Worm (Caenorhabditis elegans) whole organism, young adult: Measurements from ENCODE around the gene F56F11.4.

Experiments used
- nhr-90 ChIP-seq: sonication (generic microtip); optimal IDR thresholded peaks from 2 replicates; lab custom pipeline; 2016; ENCODE audit warnings: missing genotype, mild to moderate bottlenecking, missing genetic modification characterization, missing compliant biosample characterization
- unc-130 ChIP-seq: sonication (generic microtip); optimal IDR thresholded peaks from 2 replicates; lab custom pipeline; 2016; ENCODE audit warnings: missing genetic modification reagents, missing genetic modification characterization, missing compliant biosample characterization

ce11 chrIII:2874144-2874868 lies 18.3 kb downstream of the F56F11.4 start, which contains the start of gene klf-1:
- TF ChIP-seq unc-130 (GFP tag; lab: Kevin White, UChicago) (no peak), nhr-90 (tag; lab: Kevin White, UChicago) (no peak)
